Fruit fly (Drosophila melanogaster) whole organism, embryonic: ENCODE measurements around the gene Glyat.

Experiments used
- Ada2b ChIP-seq: fragments of 200-800 bp; sonication (Bioruptor generic); IDR thresholded peaks from 2 replicates; pipeline ENCODE4 v1.3.6; 2022; ENCODE audit warnings: missing biosample characterization, missing genetic modification characterization
- Atf6 ChIP-seq: fragments of 200-800 bp; sonication (Bioruptor generic); IDR thresholded peaks from 2 replicates; pipeline ENCODE4 v1.3.6; 2022; ENCODE audit warnings: missing biosample characterization, missing genetic modification characterization
- BtbVII ChIP-seq: fragments of 200-800 bp; sonication (Bioruptor generic); optimal IDR thresholded peaks from 3 replicates; lab custom pipeline; 2017; ENCODE audit warnings: missing biosample characterization, mild to moderate bottlenecking, missing genetic modification characterization
- CG10274 ChIP-seq: fragments of 200-800 bp; sonication (Bioruptor generic); optimal IDR thresholded peaks from 3 replicates; lab custom pipeline; 2017; ENCODE audit warnings: missing biosample characterization, mild to moderate bottlenecking, missing genetic modification characterization
- CG11456 ChIP-seq: fragments of 200-800 bp; sonication (Bioruptor generic); IDR thresholded peaks from 3 replicates; pipeline ENCODE4 v1.3.6; 2022; ENCODE audit warnings: missing biosample characterization, missing genetic modification characterization
- CG11560 ChIP-seq: fragments of 200-800 bp; sonication (Bioruptor generic); IDR thresholded peaks from 3 replicates; pipeline ENCODE4 v1.3.6; 2022; ENCODE audit warnings: missing biosample characterization, missing genetic modification characterization
- CG12236 ChIP-seq: fragments of 200-800 bp; sonication (Bioruptor generic); optimal IDR thresholded peaks from 2 replicates; lab custom pipeline; 2016; ENCODE audit warnings: missing biosample characterization, missing genetic modification characterization
- CG13775 ChIP-seq: fragments of 200-800 bp; sonication (Bioruptor generic); optimal IDR thresholded peaks from 3 replicates; lab custom pipeline; 2017; ENCODE audit warnings: missing biosample characterization, mild to moderate bottlenecking, missing genetic modification characterization
- CG17361 ChIP-seq: fragments of 200-800 bp; sonication (Bioruptor generic); IDR thresholded peaks from 3 replicates; pipeline ENCODE4 v1.3.6; 2022; ENCODE audit warnings: missing biosample characterization, missing genetic modification characterization
- CG18262 ChIP-seq: fragments of 200-800 bp; optimal IDR thresholded peaks from 3 replicates; lab custom pipeline; 2019; ENCODE audit warnings: missing biosample characterization, mild to moderate bottlenecking, missing genetic modification characterization, moderate library complexity
- CG2120 ChIP-seq: fragments of 200-800 bp; sonication (Bioruptor generic); optimal IDR thresholded peaks from 3 replicates; lab custom pipeline; 2016; ENCODE audit warnings: missing biosample characterization, missing genetic modification characterization
- CG2129 ChIP-seq: fragments of 200-800 bp; sonication (Bioruptor generic); IDR thresholded peaks from 2 replicates; pipeline ENCODE4 v1.3.6; 2022; ENCODE audit warnings: missing biosample characterization, missing genetic modification characterization; ENCODE audit not compliant: partially characterized antibody
- CG30403 ChIP-seq: fragments of 200-800 bp; sonication (Bioruptor generic); optimal IDR thresholded peaks from 3 replicates; lab custom pipeline; 2016; ENCODE audit warnings: missing biosample characterization, missing genetic modification characterization
- CG31224 ChIP-seq: fragments of 200-800 bp; sonication (Bioruptor generic); IDR thresholded peaks from 2 replicates; pipeline ENCODE4 v1.3.6; 2022; ENCODE audit warnings: missing biosample characterization, missing genetic modification characterization
- CG3995 ChIP-seq: fragments of 200-800 bp; sonication (Bioruptor generic); optimal IDR thresholded peaks from 3 replicates; lab custom pipeline; 2016; ENCODE audit warnings: missing biosample characterization, missing genetic modification characterization
- CG7556 ChIP-seq: fragments of 200-800 bp; sonication (Bioruptor generic); optimal IDR thresholded peaks from 2 replicates; lab custom pipeline; 2017; ENCODE audit warnings: missing biosample characterization, mild to moderate bottlenecking, missing genetic modification characterization
- CG7786 ChIP-seq: fragments of 200-800 bp; sonication (Bioruptor generic); optimal IDR thresholded peaks from 2 replicates; lab custom pipeline; 2016; ENCODE audit warnings: missing biosample characterization, missing genetic modification characterization
- CG7839 ChIP-seq: fragments of 200-800 bp; sonication (Bioruptor generic); optimal IDR thresholded peaks from 3 replicates; lab custom pipeline; 2018; ENCODE audit warnings: missing biosample characterization, mild to moderate bottlenecking, missing genetic modification characterization, moderate library complexity
- CG9215 ChIP-seq: fragments of 200-800 bp; sonication (Bioruptor generic); IDR thresholded peaks from 2 replicates; pipeline ENCODE4 v1.3.6; 2022; ENCODE audit warnings: missing biosample characterization, missing genetic modification characterization
- CG9727 ChIP-seq: fragments of 200-800 bp; sonication (Bioruptor generic); optimal IDR thresholded peaks from 3 replicates; lab custom pipeline; 2017; ENCODE audit warnings: missing biosample characterization, mild to moderate bottlenecking, missing genetic modification characterization
- D19A ChIP-seq: fragments of 200-800 bp; optimal IDR thresholded peaks from 3 replicates; lab custom pipeline; 2019; ENCODE audit warnings: missing biosample characterization, mild to moderate bottlenecking, missing genetic modification characterization, moderate library complexity
- Dbx ChIP-seq: fragments of 200-800 bp; sonication (Bioruptor generic); IDR thresholded peaks from 3 replicates; pipeline ENCODE4 v1.3.6; 2022; ENCODE audit warnings: missing biosample characterization, missing genetic modification characterization
- Dip3 ChIP-seq: fragments of 200-800 bp; sonication (Bioruptor generic); optimal IDR thresholded peaks from 3 replicates; lab custom pipeline; 2016; ENCODE audit warnings: missing biosample characterization, missing genetic modification characterization
- Ets65A ChIP-seq: fragments of 200-800 bp; sonication (Bioruptor generic); peaks from one replicate; lab custom pipeline; 2016; ENCODE audit warnings: missing biosample characterization, missing genetic modification characterization
- Fer3 ChIP-seq: fragments of 200-800 bp; sonication (Bioruptor generic); optimal IDR thresholded peaks from 2 replicates; lab custom pipeline; 2018; ENCODE audit warnings: missing biosample characterization, mild to moderate bottlenecking, missing genetic modification characterization, moderate library complexity
- HLH54F ChIP-seq: fragments of 200-800 bp; sonication (Bioruptor generic); optimal IDR thresholded peaks from 3 replicates; lab custom pipeline; 2016; ENCODE audit warnings: missing biosample characterization, missing genetic modification characterization
- Hr3 ChIP-seq: fragments of 200-800 bp; sonication (Bioruptor generic); optimal IDR thresholded peaks from 3 replicates; lab custom pipeline; 2016; ENCODE audit warnings: missing biosample characterization, missing genetic modification characterization
- Hsf ChIP-seq: fragments of 200-800 bp; sonication (Bioruptor generic); optimal IDR thresholded peaks from 3 replicates; lab custom pipeline; 2016; ENCODE audit warnings: missing biosample characterization, missing genetic modification characterization
- Med ChIP-seq: fragments of 200-800 bp; sonication (Bioruptor generic); peaks from one replicate; lab custom pipeline; 2016; ENCODE audit warnings: missing biosample characterization, missing genetic modification characterization, mild to moderate bottlenecking, inconsistent platforms, moderate library complexity
- Myb ChIP-seq: fragments of 200-800 bp; sonication (Bioruptor generic); optimal IDR thresholded peaks from 2 replicates; lab custom pipeline; 2016; ENCODE audit warnings: missing biosample characterization, missing genetic modification characterization
- NfI ChIP-seq: fragments of 200-800 bp; sonication (Bioruptor generic); optimal IDR thresholded peaks from 3 replicates; lab custom pipeline; 2018; ENCODE audit warnings: missing biosample characterization, mild to moderate bottlenecking, missing genetic modification characterization, moderate library complexity
- Rfx ChIP-seq: fragments of 200-800 bp; sonication (Bioruptor generic); IDR thresholded peaks from 2 replicates; pipeline ENCODE4 v1.3.6; 2022; ENCODE audit warnings: missing biosample characterization, missing genetic modification characterization
- Stat92E ChIP-seq, 3 experiments: fragments of >200 bp in 2 of 3; fragments of 200-800 bp in 1 of 3; sonication (Bioruptor generic) in 1 of 3; optimal IDR thresholded peaks; 2 replicates each; lab custom pipeline; 2017 to 2019; ENCODE audit warnings: missing biosample characterization in 3 of 3, missing genetic modification characterization in 3 of 3, mild to moderate bottlenecking in 1 of 3, moderate library complexity in 1 of 3
- Xbp1 ChIP-seq: fragments of 200-800 bp; sonication (Bioruptor generic); optimal IDR thresholded peaks from 3 replicates; lab custom pipeline; 2016; ENCODE audit warnings: missing biosample characterization, mild to moderate bottlenecking, missing genetic modification characterization
- bsh ChIP-seq, 2 experiments: fragments of 200-800 bp; sonication (Bioruptor generic); optimal IDR thresholded peaks; 2 replicates each; lab custom pipeline; 2017 to 2018; ENCODE audit warnings: mild to moderate bottlenecking in 2 of 2, missing biosample characterization in 2 of 2, missing genetic modification characterization in 2 of 2, moderate library complexity in 1 of 2
- emc ChIP-seq: fragments of 200-800 bp; sonication (Bioruptor generic); optimal IDR thresholded peaks from 2 replicates; lab custom pipeline; 2016; ENCODE audit warnings: missing biosample characterization, missing genetic modification characterization
- ftz-f1 ChIP-seq: fragments of 200-800 bp; sonication (Bioruptor generic); optimal IDR thresholded peaks from 2 replicates; lab custom pipeline; 2016; ENCODE audit warnings: missing biosample characterization, missing genetic modification characterization
- fu2 ChIP-seq: fragments of 200-800 bp; sonication (Bioruptor generic); optimal IDR thresholded peaks from 2 replicates; lab custom pipeline; 2016; ENCODE audit warnings: missing biosample characterization, missing genetic modification characterization
- gem ChIP-seq: fragments of 200-800 bp; sonication (Bioruptor generic); optimal IDR thresholded peaks from 2 replicates; lab custom pipeline; 2019; ENCODE audit warnings: missing biosample characterization, mild to moderate bottlenecking, missing genetic modification characterization, moderate library complexity
- grau ChIP-seq: fragments of 200-800 bp; optimal IDR thresholded peaks from 3 replicates; lab custom pipeline; 2019; ENCODE audit warnings: missing biosample characterization, mild to moderate bottlenecking, missing genetic modification characterization, moderate library complexity
- gt ChIP-seq: fragments of 200-800 bp; sonication (Bioruptor generic); IDR thresholded peaks from 2 replicates; pipeline ENCODE4 v1.3.6; 2022; ENCODE audit warnings: missing biosample characterization, missing genetic modification characterization
- lab ChIP-seq: fragments of 200-800 bp; sonication (Bioruptor generic); optimal IDR thresholded peaks from 3 replicates; lab custom pipeline; 2017; ENCODE audit warnings: missing biosample characterization, missing genetic modification characterization, mild to moderate bottlenecking, moderate library complexity, missing genetic modification reagents
- nom ChIP-seq: fragments of 200-800 bp; sonication (Bioruptor generic); optimal IDR thresholded peaks from 2 replicates; lab custom pipeline; 2017; ENCODE audit warnings: missing biosample characterization, missing genetic modification characterization, mild to moderate bottlenecking, moderate library complexity, missing genetic modification reagents
- org-1 ChIP-seq: fragments of 200-800 bp; sonication (Bioruptor generic); optimal IDR thresholded peaks from 2 replicates; lab custom pipeline; 2017; ENCODE audit warnings: missing biosample characterization, missing genetic modification characterization
- otp ChIP-seq: fragments of 200-800 bp; sonication (Bioruptor generic); IDR thresholded peaks from 3 replicates; pipeline ENCODE4, ENCODE4 v1.3.6; 2022; ENCODE audit warnings: missing biosample characterization, missing genetic modification characterization
- pum ChIP-seq: fragments of 200-800 bp; sonication (Bioruptor generic); optimal IDR thresholded peaks from 2 replicates; lab custom pipeline; 2016; ENCODE audit warnings: missing biosample characterization, missing genetic modification characterization
- row ChIP-seq: fragments of 200-800 bp; sonication (Bioruptor generic); IDR thresholded peaks from 3 replicates; pipeline ENCODE4 v1.3.6; 2022; ENCODE audit warnings: missing biosample characterization, missing genetic modification characterization
- so ChIP-seq: fragments of 200-800 bp; sonication (Bioruptor generic); IDR thresholded peaks from 3 replicates; pipeline ENCODE4 v1.3.6; 2022; ENCODE audit warnings: missing biosample characterization, missing genetic modification characterization
- vfl ChIP-seq: fragments of 200-800 bp; sonication (Bioruptor generic); optimal IDR thresholded peaks from 2 replicates; lab custom pipeline; 2016; ENCODE audit warnings: missing biosample characterization, missing genetic modification characterization
- vvl ChIP-seq: fragments of 200-800 bp; sonication (Bioruptor generic); IDR thresholded peaks from 2 replicates; pipeline ENCODE4 v1.3.6; 2022; ENCODE audit warnings: missing biosample characterization, missing genetic modification characterization
- wdn ChIP-seq: fragments of 200-800 bp; sonication (Bioruptor generic); IDR thresholded peaks from 2 replicates; pipeline ENCODE4 v1.3.6; 2022; ENCODE audit warnings: missing biosample characterization, missing genetic modification characterization

Glyat gene

DNA sequence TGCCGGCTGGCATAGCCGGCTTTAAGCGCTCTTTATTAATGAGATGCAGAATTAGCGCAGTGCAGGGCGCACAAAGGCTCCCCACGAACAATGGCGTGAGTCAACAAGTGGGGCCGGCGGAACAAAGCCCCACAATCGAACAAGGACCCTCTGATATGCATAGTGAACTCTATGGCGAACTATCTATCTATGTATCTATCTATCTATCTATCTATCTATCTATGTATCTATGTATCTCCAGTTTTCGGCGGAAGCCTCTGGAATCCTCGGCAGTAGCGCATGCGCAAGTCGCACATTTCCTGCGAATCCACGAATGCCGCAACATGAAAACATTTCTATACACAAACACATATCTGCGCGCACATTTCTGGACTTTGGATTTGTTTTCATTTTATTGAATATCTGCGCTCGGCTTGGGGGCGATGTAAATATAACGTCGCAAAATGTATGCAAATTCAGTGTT lies 9.8 kb downstream of the Glyat start (continued):
- TF ChIP-seq CG17361 (GFP tag; lab: Robert Waterston, UW) (0 out of 3 replicates have a peak, but pooled peaks have one; percentile 23), grau (tag; lab: Kevin White, UChicago) (peak; percentile 49), fu2 (GFP tag; lab: Kevin White, UChicago) (peak; percentile 13), Ada2b (no peak), CG9727 (GFP tag; lab: Kevin White, UChicago) (peak; percentile 44), CG31224 (GFP tag; lab: Robert Waterston, UW) (0 out of 2 replicates have a peak, but pooled peaks have one; percentile 19), D19A (tag; lab: Kevin White, UChicago) (no peak), emc (GFP tag; lab: Kevin White, UChicago) (peak; percentile 19), row (peak; percentile 12; the same call in 1 of the 3 replicates), wdn (GFP tag; lab: Robert Waterston, UW) (0 out of 2 replicates have a peak, but pooled peaks have one; percentile 46), Fer3 (tag; lab: Kevin White, UChicago) (peak; percentile 27), vvl (GFP tag; lab: Robert Waterston, UW) (peak; percentile 23; the same call in 1 of the 2 replicates), Ets65A (GFP tag; lab: Kevin White, UChicago) (peak; percentile 81), Hsf (GFP tag; lab: Kevin White, UChicago) (peak; percentile 20), NfI (GFP tag; lab: Kevin White, UChicago) (peak; percentile 34), Atf6 (GFP tag; lab: Robert Waterston, UW) (peak; percentile 51; the same call in 1 of the 2 replicates), CG2120 (GFP tag; lab: Kevin White, UChicago) (peak; percentile 79), CG18262 (no peak), CG13775 (peak; percentile 6), Dbx (GFP tag; lab: Robert Waterston, UW) (peak; percentile 69; the same call in 2 of the 3 replicates), CG11456 (GFP tag; lab: Robert Waterston, UW) (0 out of 3 replicates have a peak, but pooled peaks have one; percentile 27), gt (GFP tag; lab: Robert Waterston, UW) (no peak), ftz-f1 (GFP tag; lab: Kevin White, UChicago) (peak; percentile 1), CG12236 (no peak), Hr3 (GFP tag; lab: Kevin White, UChicago) (no peak), CG7556 (peak; percentile 47), Stat92E (GFP tag; optimal IDR thresholded peaks at IDR 0.05; lab: Kevin White, UChicago) (no peak), HLH54F (GFP tag; lab: Kevin White, UChicago) (peak; percentile 45), gem (tag; lab: Kevin White, UChicago) (peak; percentile 7), bsh (GFP tag; optimal IDR thresholded peaks at IDR 0.05; lab: Kevin White, UChicago) (peak in 1 of 2 experiments; percentile 96), vfl (peak; percentile 7), CG2129 (GFP tag; lab: Robert Waterston, UW) (no peak), CG10274 (GFP tag; lab: Kevin White, UChicago) (peak; percentile 97), Myb (peak; percentile 12), CG7786 (GFP tag; lab: Kevin White, UChicago) (peak; percentile 20), CG3995 (GFP tag; lab: Kevin White, UChicago) (peak; percentile 9), Xbp1 (GFP tag; lab: Kevin White, UChicago) (peak; percentile 9), lab (GFP tag; lab: Kevin White, UChicago) (peak; percentile 63), CG9215 (GFP tag; lab: Robert Waterston, UW) (0 out of 2 replicates have a peak, but pooled peaks have one; percentile 36), CG7839 (tag; lab: Kevin White, UChicago) (peak; percentile 26), org-1 (GFP tag; lab: Kevin White, UChicago) (peak; percentile 63), nom (peak; percentile 98), so (GFP tag; lab: Robert Waterston, UW) (no peak), Rfx (GFP tag; lab: Robert Waterston, UW) (peak; percentile 57), Dip3 (GFP tag; lab: Kevin White, UChicago) (peak; percentile 42), CG11560 (tag; lab: Robert Waterston, UW) (peak; percentile 53; the same call in 1 of the 3 replicates), Med (GFP tag; lab: Kevin White, UChicago) (peak; percentile 82), CG30403 (GFP tag; lab: Kevin White, UChicago) (peak; percentile 33), BtbVII (GFP tag; lab: Kevin White, UChicago) (peak; percentile 3), pum (peak; percentile 9), otp (GFP tag; lab: Robert Waterston, UW) (no peak)
